Fruit fly (Drosophila melanogaster): ENCODE data around the gene Rpt3.

Gene Rpt3

DNA sequence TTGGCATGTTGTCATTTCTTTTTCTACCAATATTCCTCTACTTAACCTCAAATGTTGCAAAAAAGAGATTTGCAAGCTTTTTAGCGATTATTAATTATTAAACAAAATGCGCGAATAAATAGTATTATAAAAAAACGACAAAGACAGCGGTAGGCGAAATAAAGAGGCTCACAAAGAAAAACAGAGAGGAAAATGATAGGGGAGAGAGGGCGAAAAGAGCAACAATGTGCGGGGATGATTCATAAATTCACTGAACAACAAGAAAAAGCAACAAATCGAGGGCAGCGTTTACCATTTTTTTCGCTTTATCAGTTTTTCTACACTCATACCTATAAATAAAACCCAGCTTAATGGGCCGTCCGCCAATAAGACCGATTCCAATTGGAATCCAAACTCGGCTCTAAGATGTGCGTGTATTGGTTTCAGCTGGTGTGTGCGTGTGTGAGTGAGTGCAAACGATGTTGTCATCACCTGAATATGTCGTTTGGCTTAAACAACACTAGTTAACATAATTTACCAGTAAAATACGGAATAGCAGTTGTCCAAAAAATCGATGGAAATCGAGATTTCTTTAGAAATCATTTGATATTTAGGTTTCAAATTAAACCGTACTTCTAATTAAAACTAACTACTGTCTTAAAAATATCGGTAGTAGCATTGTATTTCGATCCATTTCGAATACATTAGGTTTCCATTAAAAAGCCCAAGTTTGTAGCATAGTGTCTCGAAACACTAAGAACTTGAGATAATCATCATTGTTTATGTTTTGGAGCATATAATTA is 31.1 kb downstream of the Rpt3 start (continued):
- TF ChIP-seq Sox15 (GFP tag; optimal IDR thresholded peaks at IDR 0.05) (no peak), dsx (GFP tag; optimal IDR thresholded peaks at IDR 0.05; ENCODE audit: poor library complexity, severe bottlenecking) (peak; percentile 74), CG11294 (GFP tag; IDR thresholded peaks at IDR 0.05) (no peak), svp (GFP tag) (no peak)

dm6 chrX:11159710-11160446 is 35.0 kb downstream of the Rpt3 start, which contains the start of gene CG32668:
Gene CG32668 (minus strand): TSS chrX:11159760.
- TF ChIP-seq Eip78C (GFP tag): peak; percentile 57
- no peak for TF ChIP-seq CG9139 (GFP tag; optimal IDR thresholded peaks at IDR 0.05)

- TF ChIP-seq salr (GFP tag; optimal IDR thresholded peaks at IDR 0.05): no peak
- no peak for TF ChIP-seq CG16779 (tag; optimal IDR thresholded peaks at IDR 0.05)
- 0 out of 3 replicates have a peak, but pooled peaks have one; percentile 37 for TF ChIP-seq eg (GFP tag; IDR thresholded peaks at IDR 0.05)
- no peak for TF ChIP-seq Ets96B (tag; optimal IDR thresholded peaks at IDR 0.05)
- TF ChIP-seq Sox15 (GFP tag; optimal IDR thresholded peaks at IDR 0.05): no peak
- peak; percentile 46 for TF ChIP-seq Eip78C (GFP tag)
- TF ChIP-seq Ets21C (GFP tag; optimal IDR thresholded peaks at IDR 0.05): no peak
- no peak for TF ChIP-seq fkh (GFP tag; optimal IDR thresholded peaks at IDR 0.05)
- TF ChIP-seq CG6276 (GFP tag; optimal IDR thresholded peaks at IDR 0.05): no peak
- TF ChIP-seq CG3919 (GFP tag; optimal IDR thresholded peaks at IDR 0.05): peak; percentile 12
- TF ChIP-seq Gug (GFP tag; IDR thresholded peaks at IDR 0.05): no peak; the same call in 1 of the 2 replicates
- TF ChIP-seq CG7368 (GFP tag; optimal IDR thresholded peaks at IDR 0.05): no peak
These were observed 44.1 kb downstream of the Rpt3 start, which contains the start of gene Antdh for dm6 chrX:11168958-11169357. Gene Antdh (minus strand): TSS chrX:11169058.

- no peak for TF ChIP-seq ss (GFP tag; optimal IDR thresholded peaks at IDR 0.05)
- TF ChIP-seq CG8119 (GFP tag; IDR thresholded peaks at IDR 0.05): no peak
- no peak for TF ChIP-seq Ets21C (GFP tag; optimal IDR thresholded peaks at IDR 0.05)
- TF ChIP-seq Hr39 (GFP tag; optimal IDR thresholded peaks at IDR 0.05): no peak
- no peak for TF ChIP-seq CG10631 (GFP tag; optimal IDR thresholded peaks at IDR 0.05)
- no peak for TF ChIP-seq Sox102F (GFP tag; optimal IDR thresholded peaks at IDR 0.05)
- no peak for TF ChIP-seq CG34406 (GFP tag; optimal IDR thresholded peaks at IDR 0.05)
- no peak for TF ChIP-seq Sox14 (GFP tag; optimal IDR thresholded peaks at IDR 0.05)
- no peak for TF ChIP-seq CG32006 (GFP tag; optimal IDR thresholded peaks at IDR 0.05)
- no peak for TF ChIP-seq Hr38 (GFP tag; optimal IDR thresholded peaks at IDR 0.05)
These were observed 45.7 kb downstream of the Rpt3 start, which contains the start of gene CG1394 for dm6 chrX:11170578-11170977. Gene CG1394 (minus strand): TSS chrX:11170678.

- TF ChIP-seq svp (GFP tag) (peak; percentile 23), fkh (GFP tag; optimal IDR thresholded peaks at IDR 0.05) (no peak)
These were observed 51.2 kb downstream of the Rpt3 start for dm6 chrX:11176073-11176472.

Measured in whole organism, prepupa.